Fruit fly (Drosophila melanogaster): ENCODE measurements around the gene RfC38.

Gene RfC38

dm6 chr2L:11155166-11155958 is 24.9 kb upstream of the RfC38 start, which contains the start of gene CG6287 (continued):
- no peak for TF ChIP-seq crc (GFP tag; optimal IDR thresholded peaks at IDR 0.05)
- peak; percentile 97 for TF ChIP-seq Drgx (GFP tag; IDR thresholded peaks at IDR 0.05)
- no peak for TF ChIP-seq tap (tag; optimal IDR thresholded peaks at IDR 0.05)
- TF ChIP-seq BtbVII (GFP tag; optimal IDR thresholded peaks at IDR 0.05): no peak
- TF ChIP-seq CG5245 (GFP tag; optimal IDR thresholded peaks at IDR 0.05): no peak
- no peak for TF ChIP-seq CG12299 (tag; optimal IDR thresholded peaks at IDR 0.05)
- peak; percentile 25 for TF ChIP-seq CG18599 (GFP tag; optimal IDR thresholded peaks at IDR 0.05)
- TF ChIP-seq Oli (tag; optimal IDR thresholded peaks at IDR 0.05): no peak
- no peak for TF ChIP-seq maf-S (GFP tag; optimal IDR thresholded peaks at IDR 0.05)
- peak; percentile 21 for TF ChIP-seq az2 (GFP tag; optimal IDR thresholded peaks at IDR 0.05)
- peak; percentile 5 for TF ChIP-seq CG10209 (GFP tag; optimal IDR thresholded peaks at IDR 0.05)
- TF ChIP-seq ind (GFP tag; optimal IDR thresholded peaks at IDR 0.05): peak; percentile 29
- TF ChIP-seq corto (GFP tag; optimal IDR thresholded peaks at IDR 0.05): peak; percentile 61
- no peak for TF ChIP-seq knrl (GFP tag; IDR thresholded peaks at IDR 0.05; ENCODE audit: partially characterized antibody)
- no peak for TF ChIP-seq dm (GFP tag; optimal IDR thresholded peaks at IDR 0.05)

dm6 chr2L:11148969-11149368 is 18.5 kb upstream of the RfC38 start, which contains the start of gene Gyc32E:
Gene Gyc32E (minus strand): TSS chr2L:11149101.
- TF ChIP-seq CG6765 (GFP tag; optimal IDR thresholded peaks at IDR 0.05): no peak
- no peak for TF ChIP-seq Sin3A (optimal IDR thresholded peaks at IDR 0.05)
- TF ChIP-seq esg (GFP tag; conservative IDR thresholded peaks at IDR 0.05): no peak
- no peak for TF ChIP-seq sd (tag; optimal IDR thresholded peaks at IDR 0.05)
- TF ChIP-seq Deaf1 (tag; optimal IDR thresholded peaks at IDR 0.05): peak; percentile 84
- TF ChIP-seq scrt (GFP tag; optimal IDR thresholded peaks at IDR 0.05): peak; percentile 54
- TF ChIP-seq dimm (GFP tag; IDR thresholded peaks at IDR 0.05): no peak
- no peak for TF ChIP-seq CG6813 (GFP tag; optimal IDR thresholded peaks at IDR 0.05)

- TF ChIP-seq CG6272 (GFP tag; IDR thresholded peaks at IDR 0.05) (no peak), CG9797 (GFP tag; optimal IDR thresholded peaks at IDR 0.05) (no peak)
Measured at dm6 chr2L:11145317-11145716, 14.9 kb upstream of the RfC38 start, which contains the start of gene CG31867. Gene CG31867 (minus strand): TSS chr2L:11145417.

- TF ChIP-seq CG2199 (GFP tag; IDR thresholded peaks at IDR 0.05): peak; percentile 52; the same call in 1 of the 3 replicates
- TF ChIP-seq CG4424 (GFP tag; optimal IDR thresholded peaks at IDR 0.05): no peak
- TF ChIP-seq br (optimal IDR thresholded peaks at IDR 0.05): no peak
- TF ChIP-seq crol (GFP tag; IDR thresholded peaks at IDR 0.05): no peak
- no peak for TF ChIP-seq croc (GFP tag; conservative IDR thresholded peaks at IDR 0.05)
- TF ChIP-seq chinmo (GFP tag; IDR thresholded peaks at IDR 0.05; ENCODE audit: partially characterized antibody): peak; percentile 34; the same call in 1 of the 4 replicates
- peak; percentile 40 for TF ChIP-seq Ets65A (GFP tag)
- TF ChIP-seq CG4707 (GFP tag; optimal IDR thresholded peaks at IDR 0.05): no peak
- no peak for TF ChIP-seq CG32772 (GFP tag; IDR thresholded peaks at IDR 0.05)
Measured at dm6 chr2L:11136093-11136492, 5.6 kb upstream of the RfC38 start, which contains the start of gene hgo. Gene hgo (plus strand): TSS chr2L:11136393.

dm6 chr2L:11123499-11123898 is 6.9 kb downstream of the RfC38 start, which contains the start of the genes Csl4 and Nup160:
Gene Csl4 (minus strand): TSS chr2L:11123567.
Gene Nup160 (plus strand): TSS chr2L:11123777.
- TF ChIP-seq CG4360 (GFP tag; IDR thresholded peaks at IDR 0.05) (no peak), gcm2 (GFP tag; optimal IDR thresholded peaks at IDR 0.05) (peak; percentile 81), CG5953 (GFP tag; IDR thresholded peaks at IDR 0.05) (0 out of 2 replicates have a peak, but pooled peaks have one; percentile 15), pzg (GFP tag; optimal IDR thresholded peaks at IDR 0.05) (peak; percentile 67), D (optimal IDR thresholded peaks at IDR 0.05) (no peak), D (GFP tag; optimal IDR thresholded peaks at IDR 0.05) (no peak), mirr (GFP tag; optimal IDR thresholded peaks at IDR 0.05) (no peak), CG1602 (GFP tag; optimal IDR thresholded peaks at IDR 0.05) (peak; percentile 74), Gug (GFP tag; IDR thresholded peaks at IDR 0.05) (peak; percentile 66; the same call in 2 of the 4 replicates), slp2 (GFP tag; optimal IDR thresholded peaks at IDR 0.05) (peak; percentile 79), CG11093 (GFP tag; IDR thresholded peaks at IDR 0.05) (peak; percentile 52; the same call in 1 of the 3 replicates), NC2β (GFP tag; optimal IDR thresholded peaks at IDR 0.05) (peak; percentile 76)
